Worm (Caenorhabditis elegans) whole organism, L1 larva: ENCODE data around the gene F19F10.14.

Experiments used
- C16A3.4 ChIP-seq: fragments of 150-350 bp; optimal IDR thresholded peaks from 2 replicates; lab custom pipeline; 2014; ENCODE audit warnings: missing biosample characterization, missing genetic modification characterization
- Y116A8C.19 ChIP-seq: sonication (generic microtip); optimal IDR thresholded peaks from 2 replicates; lab custom pipeline; 2016; ENCODE audit warnings: missing compliant biosample characterization, missing genetic modification characterization, borderline replicate concordance
- alr-1 ChIP-seq: fragments of 200-800 bp; sonication (Bioruptor generic); optimal IDR thresholded peaks from 2 replicates; lab custom pipeline; 2018; ENCODE audit warnings: borderline replicate concordance, mild to moderate bottlenecking, missing genetic modification characterization, missing compliant biosample characterization
- ceh-63 ChIP-seq: fragments of 200-800 bp; sonication (Bioruptor generic); optimal IDR thresholded peaks from 2 replicates; lab custom pipeline; 2018; ENCODE audit warnings: mild to moderate bottlenecking, missing genetic modification characterization, missing compliant biosample characterization
- ceh-8 ChIP-seq: fragments of 200-800 bp; sonication (Bioruptor generic); optimal IDR thresholded peaks from 2 replicates; lab custom pipeline; 2018; ENCODE audit warnings: mild to moderate bottlenecking, missing genetic modification characterization, moderate library complexity, missing compliant biosample characterization
- ceh-82 ChIP-seq, 3 experiments: fragments of 150-350 bp in 1 of 3; sonication (generic microtip) in 2 of 3; optimal IDR thresholded peaks; 2 replicates each; lab custom pipeline; 2014 to 2017; ENCODE audit warnings: missing biosample characterization in 3 of 3, missing genetic modification characterization in 3 of 3
- ceh-88 ChIP-seq: fragments of 200-800 bp; sonication (Bioruptor generic); IDR thresholded peaks from 2 replicates; pipeline ENCODE4 v1.3.6; 2022; ENCODE audit warnings: missing genetic modification characterization, missing compliant biosample characterization
- efl-1 ChIP-seq, 4 experiments: fragments of 150-350 bp; optimal IDR thresholded peaks in 3 of 4; peaks in 1 of 4; 1 replicate in 1 of 4; 2 replicates in 3 of 4; lab custom pipeline; 2014; ENCODE audit warnings: missing biosample characterization in 2 of 4, missing genetic modification characterization in 2 of 4, missing genetic modification reagents in 2 of 4
- elt-2 ChIP-seq: sonication (generic microtip); optimal IDR thresholded peaks from 2 replicates; lab custom pipeline; 2016; ENCODE audit warnings: missing genetic modification characterization, mild to moderate bottlenecking, inconsistent platforms, missing compliant biosample characterization, missing genetic modification reagents
- ets-5 ChIP-seq: fragments of 200-800 bp; sonication (Bioruptor generic); IDR thresholded peaks from 2 replicates; pipeline ENCODE4 v1.3.6; 2022; ENCODE audit warnings: missing genetic modification characterization, missing compliant biosample characterization
- fos-1 ChIP-seq: fragments of 150-350 bp; optimal IDR thresholded peaks from 2 replicates; lab custom pipeline; 2014; ENCODE audit warnings: missing biosample characterization, missing genetic modification characterization
- grh-1 ChIP-seq: fragments of 200-800 bp; sonication (Bioruptor generic); IDR thresholded peaks from 2 replicates; pipeline ENCODE4 v1.3.6; 2022; ENCODE audit warnings: missing genetic modification reagents, missing genetic modification characterization, missing compliant biosample characterization
- isw-1 ChIP-seq: fragments of 200-800 bp; sonication (Bioruptor generic); IDR thresholded peaks from 2 replicates; pipeline ENCODE4 v1.3.6; 2022; ENCODE audit warnings: missing genetic modification characterization, missing compliant biosample characterization
- jun-1 ChIP-seq: fragments of 150-350 bp; optimal IDR thresholded peaks from 2 replicates; lab custom pipeline; 2014; ENCODE audit warnings: missing biosample characterization, missing genetic modification reagents, missing genetic modification characterization
- lin-13 ChIP-seq: fragments of 150-350 bp; optimal IDR thresholded peaks from 2 replicates; lab custom pipeline; 2014; ENCODE audit warnings: missing biosample characterization, missing genetic modification reagents, missing genetic modification characterization
- lin-14 ChIP-seq: fragments of 200-800 bp; sonication (Bioruptor generic); optimal IDR thresholded peaks from 2 replicates; lab custom pipeline; 2018; ENCODE audit warnings: mild to moderate bottlenecking, missing genetic modification characterization, moderate library complexity, missing compliant biosample characterization
- lin-35 ChIP-seq, 2 experiments: fragments of 150-350 bp; optimal IDR thresholded peaks; 2 replicates each; lab custom pipeline; 2014; ENCODE audit warnings: missing biosample characterization in 2 of 2, missing genetic modification characterization in 2 of 2, missing genetic modification reagents in 2 of 2
- lir-3 ChIP-seq: sonication (generic microtip); optimal IDR thresholded peaks from 2 replicates; lab custom pipeline; 2016; ENCODE audit warnings: mild to moderate bottlenecking, missing genetic modification characterization, moderate library complexity, missing compliant biosample characterization; ENCODE audit not compliant: poor library complexity
- lsy-2 ChIP-seq, 2 experiments: fragments of 150-350 bp; optimal IDR thresholded peaks; 2 replicates each; lab custom pipeline; 2014; ENCODE audit warnings: missing biosample characterization in 2 of 2, missing genetic modification characterization in 2 of 2
- mdl-1 ChIP-seq, 2 experiments: fragments of 150-350 bp; optimal IDR thresholded peaks; 2 replicates each; lab custom pipeline; 2014 to 2017; ENCODE audit warnings: missing biosample characterization in 2 of 2, missing genetic modification characterization in 2 of 2, inconsistent platforms in 1 of 2
- mef-2 ChIP-seq: fragments of 150-350 bp; optimal IDR thresholded peaks from 2 replicates; lab custom pipeline; 2014; ENCODE audit warnings: missing biosample characterization, missing genetic modification characterization
- mep-1 ChIP-seq: fragments of 150-350 bp; optimal IDR thresholded peaks from 2 replicates; lab custom pipeline; 2014; ENCODE audit warnings: missing biosample characterization, missing genetic modification characterization
- nhr-11 ChIP-seq: fragments of 150-350 bp; optimal IDR thresholded peaks from 2 replicates; lab custom pipeline; 2014; ENCODE audit warnings: missing biosample characterization, missing genetic modification characterization
- nhr-12 ChIP-seq: sonication (generic microtip); optimal IDR thresholded peaks from 2 replicates; lab custom pipeline; 2017; ENCODE audit warnings: missing biosample characterization, missing genetic modification characterization
- nhr-19 ChIP-seq: fragments of 200-800 bp; sonication (Bioruptor generic); conservative IDR thresholded peaks from 2 replicates; pipeline ENCODE4 v1.3.6; 2022; ENCODE audit warnings: missing genetic modification characterization, missing compliant biosample characterization
- nhr-28 ChIP-seq: fragments of 150-350 bp; optimal IDR thresholded peaks from 2 replicates; lab custom pipeline; 2014; ENCODE audit warnings: missing biosample characterization, missing genetic modification characterization
- nhr-47 ChIP-seq: sonication (generic microtip); optimal IDR thresholded peaks from 2 replicates; lab custom pipeline; 2016; ENCODE audit warnings: mild to moderate bottlenecking, missing genetic modification characterization, moderate library complexity, missing compliant biosample characterization
- nhr-84 ChIP-seq: sonication (generic microtip); optimal IDR thresholded peaks from 2 replicates; lab custom pipeline; 2017; ENCODE audit warnings: missing biosample characterization, missing genetic modification characterization
- pag-3 ChIP-seq: sonication (generic microtip); optimal IDR thresholded peaks from 2 replicates; lab custom pipeline; 2017; ENCODE audit warnings: missing genetic modification characterization, mild to moderate bottlenecking, missing compliant biosample characterization, antibody characterized with exemption, borderline replicate concordance; ENCODE audit not compliant: insufficient read depth
- skn-1 ChIP-seq: fragments of 150-350 bp; optimal IDR thresholded peaks from 2 replicates; lab custom pipeline; 2014; ENCODE audit warnings: missing biosample characterization, missing genetic modification characterization
- snpc-4 ChIP-seq: fragments of 150-350 bp; optimal IDR thresholded peaks from 2 replicates; lab custom pipeline; 2014; ENCODE audit warnings: missing biosample characterization, missing genetic modification characterization
- sox-4 ChIP-seq: sonication (generic microtip); optimal IDR thresholded peaks from 2 replicates; lab custom pipeline; 2016; ENCODE audit warnings: missing genetic modification characterization, missing compliant biosample characterization
- sptf-1 ChIP-seq: fragments of 150-350 bp; optimal IDR thresholded peaks from 2 replicates; lab custom pipeline; 2014; ENCODE audit warnings: missing biosample characterization, missing genetic modification characterization
- swsn-7 ChIP-seq: sonication (generic microtip); optimal IDR thresholded peaks from 2 replicates; lab custom pipeline; 2016; ENCODE audit warnings: missing genetic modification characterization, missing compliant biosample characterization
- unc-130 ChIP-seq: fragments of 150-350 bp; optimal IDR thresholded peaks from 2 replicates; lab custom pipeline; 2017; ENCODE audit warnings: missing biosample characterization, missing genetic modification characterization, inconsistent platforms
- unc-86 ChIP-seq: sonication (generic microtip); optimal IDR thresholded peaks from 2 replicates; lab custom pipeline; 2016; ENCODE audit warnings: missing genetic modification characterization, missing compliant biosample characterization
- ztf-11 ChIP-seq, 2 experiments: sonication (generic microtip); optimal IDR thresholded peaks; 2 replicates each; lab custom pipeline; 2016 to 2017; ENCODE audit warnings: missing genetic modification characterization in 2 of 2, missing biosample characterization in 1 of 2, missing compliant biosample characterization in 1 of 2

Gene F19F10.14

ce11 chrV:7525695-7526094 lies 45.2 kb downstream of the F19F10.14 start, which contains the start of gene C54F6.18:
Gene C54F6.18, plus strand, starts transcription at chrV:7525995.
- TF ChIP-seq pag-3 (tag; lab: Kevin White, UChicago) = no peak
- no peak for TF ChIP-seq nhr-28 (tag; lab: Kevin White, UChicago)
- TF ChIP-seq isw-1 (GFP tag; lab: Robert Waterston, UW) = no peak
- no peak for TF ChIP-seq swsn-7 (tag; lab: Kevin White, UChicago)
- TF ChIP-seq grh-1 = no peak
- no peak for TF ChIP-seq sptf-1 (tag; lab: Kevin White, UChicago)
- TF ChIP-seq sox-4 (tag; lab: Kevin White, UChicago) = no peak
- TF ChIP-seq nhr-11 (tag; lab: Kevin White, UChicago) = no peak
- TF ChIP-seq ceh-82 (tag; optimal IDR thresholded peaks at IDR 0.05; lab: Kevin White, UChicago) = no peak
- TF ChIP-seq lin-14 (GFP tag; lab: Kevin White, UChicago) = no peak
- no peak for TF ChIP-seq unc-86 (tag; lab: Kevin White, UChicago)
- TF ChIP-seq ztf-11 (tag; optimal IDR thresholded peaks at IDR 0.05; lab: Kevin White, UChicago) = no peak
- no peak for TF ChIP-seq elt-2 (tag; lab: Kevin White, UChicago)
- no peak for TF ChIP-seq lir-3 (tag; lab: Kevin White, UChicago)
- no peak for TF ChIP-seq mef-2
- TF ChIP-seq skn-1 (tag; lab: Kevin White, UChicago) = no peak
- TF ChIP-seq fos-1 (tag; lab: Kevin White, UChicago) = no peak
- no peak for TF ChIP-seq ceh-8
- TF ChIP-seq Y116A8C.19 = no peak

- TF ChIP-seq ceh-63 (GFP tag; lab: Kevin White, UChicago) (no peak), nhr-47 (tag; lab: Kevin White, UChicago) (no peak), lin-35 (GFP tag; optimal IDR thresholded peaks at IDR 0.05; lab: Kevin White, UChicago) (no peak), ets-5 (GFP tag; lab: Robert Waterston, UW) (no peak), mep-1 (no peak), alr-1 (tag; lab: Kevin White, UChicago) (no peak), efl-1 (optimal IDR thresholded peaks at IDR 0.05; lab: Kevin White, UChicago) (no peak), efl-1 (GFP tag; optimal IDR thresholded peaks at IDR 0.05 in 1 of 2; lab: Kevin White, UChicago) (peak in 1 of 2 experiments; percentile 54)
Measured at ce11 chrV:7524447-7524846, 46.4 kb downstream of the F19F10.14 start, which contains the start of gene C54F6.20. Gene C54F6.20, plus strand, starts transcription at chrV:7524747.

ce11 chrV:7523392-7523791 lies 47.5 kb downstream of the F19F10.14 start, which contains the start of gene C54F6.6:
Gene C54F6.6, plus strand, starts transcription at chrV:7523692.
- TF ChIP-seq lin-13 (GFP tag; lab: Kevin White, UChicago) = no peak
- TF ChIP-seq unc-130 (tag; lab: Kevin White, UChicago) = no peak
- no peak for TF ChIP-seq nhr-12 (tag; lab: Kevin White, UChicago)
- no peak for TF ChIP-seq mdl-1 (tag; optimal IDR thresholded peaks at IDR 0.05; lab: Kevin White, UChicago)
- no peak for TF ChIP-seq lin-35 (GFP tag; optimal IDR thresholded peaks at IDR 0.05; lab: Kevin White, UChicago)
- no peak for TF ChIP-seq nhr-19 (GFP tag; lab: Robert Waterston, UW)
- no peak for TF ChIP-seq mef-2
- no peak for TF ChIP-seq C16A3.4
- TF ChIP-seq swsn-7 (tag; lab: Kevin White, UChicago) = no peak
- no peak for TF ChIP-seq ceh-88 (GFP tag; lab: Robert Waterston, UW)
- TF ChIP-seq alr-1 (tag; lab: Kevin White, UChicago) = no peak
- no peak for TF ChIP-seq lir-3 (tag; lab: Kevin White, UChicago)
- no peak for TF ChIP-seq ceh-82 (tag; optimal IDR thresholded peaks at IDR 0.05; lab: Kevin White, UChicago)
- TF ChIP-seq snpc-4 (tag; lab: Kevin White, UChicago) = no peak
- no peak for TF ChIP-seq jun-1 (tag; lab: Kevin White, UChicago)
- no peak for TF ChIP-seq lsy-2 (tag; optimal IDR thresholded peaks at IDR 0.05; lab: Kevin White, UChicago)
- no peak for TF ChIP-seq nhr-84 (tag; lab: Kevin White, UChicago)
